Fruit fly (Drosophila melanogaster): ENCODE measurements around the gene CG32204.

Gene CG32204

dm6 chr3L:18992820-18993219 lies 47.0 kb upstream of the CG32204 start (continued):
- TF ChIP-seq grn (GFP tag; optimal IDR thresholded peaks at IDR 0.05) (no peak), CG6175 (GFP tag; IDR thresholded peaks at IDR 0.05) (no peak), CG11398 (GFP tag; optimal IDR thresholded peaks at IDR 0.05) (no peak), CG7556 (GFP tag; optimal IDR thresholded peaks at IDR 0.05) (no peak), CG1529 (GFP tag; optimal IDR thresholded peaks at IDR 0.05) (no peak), Hmr (GFP tag; optimal IDR thresholded peaks at IDR 0.05) (peak; percentile 2), CG34376 (GFP tag; optimal IDR thresholded peaks at IDR 0.05) (peak; percentile 88), Dad (GFP tag; optimal IDR thresholded peaks at IDR 0.05) (no peak), CG18619 (GFP tag; optimal IDR thresholded peaks at IDR 0.05) (no peak), CG7987 (GFP tag; optimal IDR thresholded peaks at IDR 0.05) (peak; percentile 47), CG8359 (GFP tag; optimal IDR thresholded peaks at IDR 0.05; ENCODE audit: borderline replicate concordance) (peak; percentile 98), Lpt (GFP tag; optimal IDR thresholded peaks at IDR 0.05) (no peak), CG9437 (GFP tag; optimal IDR thresholded peaks at IDR 0.05) (no peak)

- TF ChIP-seq Med (GFP tag) (peak; percentile 62), trem (tag; optimal IDR thresholded peaks at IDR 0.05) (no peak), rib (GFP tag; IDR thresholded peaks at IDR 0.05) (0 out of 2 replicates have a peak, but pooled peaks have one; percentile 26), CG7745 (tag; optimal IDR thresholded peaks at IDR 0.05) (no peak), CG15269 (tag; optimal IDR thresholded peaks at IDR 0.05) (peak; percentile 74), fd64A (GFP tag; optimal IDR thresholded peaks at IDR 0.05) (no peak), CG13894 (tag; optimal IDR thresholded peaks at IDR 0.05) (peak; percentile 26), gsb-n (tag; optimal IDR thresholded peaks at IDR 0.05) (peak; percentile 96), CG13123 (GFP tag; optimal IDR thresholded peaks at IDR 0.05) (no peak), Dll (GFP tag; IDR thresholded peaks at IDR 0.05; ENCODE audit: partially characterized antibody) (no peak), Abd-B (GFP tag; optimal IDR thresholded peaks at IDR 0.05) (peak; percentile 19), tin (GFP tag; optimal IDR thresholded peaks at IDR 0.05) (no peak), vvl (GFP tag; IDR thresholded peaks at IDR 0.05) (peak; percentile 68; the same call in 1 of the 2 replicates), CG31365 (tag; optimal IDR thresholded peaks at IDR 0.05) (no peak), CG9932 (GFP tag; IDR thresholded peaks at IDR 0.05) (0 out of 2 replicates have a peak, but pooled peaks have one; percentile 22), amos (GFP tag; IDR thresholded peaks at IDR 0.05; ENCODE audit: partially characterized antibody) (peak; percentile 27; the same call in 1 of the 2 replicates), CG12769 (tag; optimal IDR thresholded peaks at IDR 0.05) (peak; percentile 87), D (optimal IDR thresholded peaks at IDR 0.05) (no peak), D (GFP tag; optimal IDR thresholded peaks at IDR 0.05) (no peak), Blimp-1 (GFP tag; optimal IDR thresholded peaks at IDR 0.05) (peak; percentile 51), bbx (GFP tag; IDR thresholded peaks at IDR 0.05; ENCODE audit: partially characterized antibody) (no peak), crol (GFP tag; IDR thresholded peaks at IDR 0.05) (no peak), oc (tag; optimal IDR thresholded peaks at IDR 0.05) (peak; percentile 46), Bgb (GFP tag; IDR thresholded peaks at IDR 0.05; ENCODE audit: partially characterized antibody) (0 out of 2 replicates have a peak, but pooled peaks have one; percentile 17), abd-A (tag; optimal IDR thresholded peaks at IDR 0.05) (peak; percentile 92), sob (GFP tag; IDR thresholded peaks at IDR 0.05) (0 out of 2 replicates have a peak, but pooled peaks have one; percentile 11), CG12942 (GFP tag; optimal IDR thresholded peaks at IDR 0.05) (no peak), so (GFP tag; IDR thresholded peaks at IDR 0.05) (peak; percentile 53; the same call in 1 of the 3 replicates), CG10366 (GFP tag; IDR thresholded peaks at IDR 0.05) (no peak), ssp (GFP tag; IDR thresholded peaks at IDR 0.05) (no peak), kni (GFP tag; optimal IDR thresholded peaks at IDR 0.05) (peak; percentile 57), Meics (GFP tag; optimal IDR thresholded peaks at IDR 0.05) (no peak), CG2199 (GFP tag; IDR thresholded peaks at IDR 0.05) (0 out of 3 replicates have a peak, but pooled peaks have one; percentile 59), Tbp (GFP tag; optimal IDR thresholded peaks at IDR 0.05) (no peak), sd (tag; optimal IDR thresholded peaks at IDR 0.05) (peak; percentile 53), Pdp1 (GFP tag; optimal IDR thresholded peaks at IDR 0.05) (no peak), CG10321 (GFP tag; IDR thresholded peaks at IDR 0.05) (no peak)
Measured at dm6 chr3L:18989611-18990010, 43.8 kb upstream of the CG32204 start, which contains the start of gene CG34256. Gene CG34256, minus strand, starts transcription at chr3L:18989815.

Measured in whole organism, embryonic.